Fruit fly (Drosophila melanogaster) whole organism, embryonic: ENCODE results near the gene Irk2.
A peak's percentile ranks its signal among the peaks of the same experiment; 100 is the strongest.

ENCODE experiments used
- C15 ChIP-seq: fragments of 200-800 bp; sonication (Bioruptor generic); IDR thresholded peaks from 3 replicates; pipeline ENCODE4 v1.3.6; 2022; ENCODE audit warnings: missing biosample characterization, missing genetic modification characterization
- CG11695 ChIP-seq: fragments of 200-800 bp; sonication (Bioruptor generic); IDR thresholded peaks from 3 replicates; pipeline ENCODE4 v1.3.6; 2022; ENCODE audit warnings: missing biosample characterization, missing genetic modification characterization
- CG12769 ChIP-seq: fragments of 200-800 bp; sonication (Bioruptor generic); optimal IDR thresholded peaks from 2 replicates; lab custom pipeline; 2019; ENCODE audit warnings: missing biosample characterization, mild to moderate bottlenecking, missing genetic modification characterization, moderate library complexity
- CG13287 ChIP-seq: fragments of 200-800 bp; sonication (Bioruptor generic); IDR thresholded peaks from 2 replicates; pipeline ENCODE4 v1.3.6; 2022; ENCODE audit warnings: missing biosample characterization, missing genetic modification characterization; ENCODE audit not compliant: partially characterized antibody
- CG15514 ChIP-seq: fragments of 200-800 bp; sonication (Bioruptor generic); optimal IDR thresholded peaks from 3 replicates; lab custom pipeline; 2017; ENCODE audit warnings: missing biosample characterization, missing genetic modification characterization, mild to moderate bottlenecking, moderate library complexity, missing genetic modification reagents
- CG2678 ChIP-seq: fragments of 200-800 bp; sonication (Bioruptor generic); optimal IDR thresholded peaks from 3 replicates; lab custom pipeline; 2019; ENCODE audit warnings: missing biosample characterization, mild to moderate bottlenecking, missing genetic modification characterization, moderate library complexity
- CG2712 ChIP-seq: fragments of 200-800 bp; optimal IDR thresholded peaks from 3 replicates; lab custom pipeline; 2019; ENCODE audit warnings: missing biosample characterization, mild to moderate bottlenecking, missing genetic modification characterization, moderate library complexity
- CG31365 ChIP-seq: fragments of 200-800 bp; sonication (Bioruptor generic); optimal IDR thresholded peaks from 2 replicates; lab custom pipeline; 2018; ENCODE audit warnings: missing biosample characterization, mild to moderate bottlenecking, missing genetic modification characterization
- CG34422 ChIP-seq: fragments of 200-800 bp; sonication (Bioruptor generic); IDR thresholded peaks from 3 replicates; pipeline ENCODE4 v1.3.6; 2022; ENCODE audit warnings: missing biosample characterization, missing genetic modification characterization
- CG4404 ChIP-seq: fragments of 200-800 bp; sonication (Bioruptor generic); IDR thresholded peaks from 2 replicates; pipeline ENCODE4 v1.3.6; 2022; ENCODE audit warnings: missing biosample characterization, missing genetic modification characterization
- CG6854 ChIP-seq: fragments of 200-800 bp; sonication (Bioruptor generic); optimal IDR thresholded peaks from 3 replicates; lab custom pipeline; 2017; ENCODE audit warnings: missing biosample characterization, mild to moderate bottlenecking, missing genetic modification characterization
- CG7556 ChIP-seq: fragments of 200-800 bp; sonication (Bioruptor generic); optimal IDR thresholded peaks from 2 replicates; lab custom pipeline; 2017; ENCODE audit warnings: missing biosample characterization, mild to moderate bottlenecking, missing genetic modification characterization
- CG7928 ChIP-seq: fragments of 200-800 bp; sonication (Bioruptor generic); optimal IDR thresholded peaks from 2 replicates; lab custom pipeline; 2017; ENCODE audit warnings: missing biosample characterization, mild to moderate bottlenecking, missing genetic modification characterization
- CG7963 ChIP-seq: fragments of 200-800 bp; sonication (Bioruptor generic); IDR thresholded peaks from 3 replicates; pipeline ENCODE4 v1.3.6; 2022; ENCODE audit warnings: missing biosample characterization, missing genetic modification characterization; ENCODE audit not compliant: partially characterized antibody
- CG8478 ChIP-seq: fragments of >200 bp; optimal IDR thresholded peaks from 2 replicates; lab custom pipeline; 2018
- CG9876 ChIP-seq: fragments of 200-800 bp; sonication (Bioruptor generic); optimal IDR thresholded peaks from 2 replicates; lab custom pipeline; 2016; ENCODE audit warnings: missing biosample characterization, missing genetic modification characterization
- CkIIα-i1 ChIP-seq: fragments of 200-800 bp; sonication (Bioruptor generic); IDR thresholded peaks from 2 replicates; pipeline ENCODE4 v1.3.6; 2022; ENCODE audit warnings: missing biosample characterization, missing genetic modification characterization
- Deaf1 ChIP-seq: fragments of 200-800 bp; optimal IDR thresholded peaks from 3 replicates; lab custom pipeline; 2019; ENCODE audit warnings: missing biosample characterization, mild to moderate bottlenecking, missing genetic modification characterization, moderate library complexity
- Ets65A ChIP-seq: fragments of 200-800 bp; sonication (Bioruptor generic); peaks from one replicate; lab custom pipeline; 2016; ENCODE audit warnings: missing biosample characterization, missing genetic modification characterization
- Fer3 ChIP-seq: fragments of 200-800 bp; sonication (Bioruptor generic); optimal IDR thresholded peaks from 2 replicates; lab custom pipeline; 2018; ENCODE audit warnings: missing biosample characterization, mild to moderate bottlenecking, missing genetic modification characterization, moderate library complexity
- GATAe ChIP-seq: fragments of 200-800 bp; sonication (Bioruptor generic); conservative IDR thresholded peaks from 2 replicates; pipeline ENCODE4 v1.3.6; 2022; ENCODE audit warnings: missing biosample characterization, missing genetic modification characterization
- Gug ChIP-seq: fragments of 200-800 bp; sonication (Bioruptor generic); IDR thresholded peaks from 4 replicates; pipeline ENCODE4 v1.3.6; 2022; ENCODE audit warnings: missing biosample characterization, missing genetic modification characterization
- HHEX ChIP-seq: fragments of 200-800 bp; sonication (Bioruptor generic); optimal IDR thresholded peaks from 3 replicates; lab custom pipeline; 2017; ENCODE audit warnings: missing biosample characterization, mild to moderate bottlenecking, missing genetic modification characterization, missing genetic modification reagents
- HLH54F ChIP-seq: fragments of 200-800 bp; sonication (Bioruptor generic); optimal IDR thresholded peaks from 3 replicates; lab custom pipeline; 2016; ENCODE audit warnings: missing biosample characterization, missing genetic modification characterization
- Hey ChIP-seq: fragments of 200-800 bp; sonication (Bioruptor generic); optimal IDR thresholded peaks from 3 replicates; lab custom pipeline; 2018; ENCODE audit warnings: missing biosample characterization, mild to moderate bottlenecking, missing genetic modification characterization
- Hsf ChIP-seq: fragments of 200-800 bp; sonication (Bioruptor generic); optimal IDR thresholded peaks from 3 replicates; lab custom pipeline; 2016; ENCODE audit warnings: missing biosample characterization, missing genetic modification characterization
- MBD-R2 ChIP-seq: fragments of 200-800 bp; sonication (Bioruptor generic); IDR thresholded peaks from 2 replicates; pipeline ENCODE4 v1.3.6; 2022; ENCODE audit warnings: missing biosample characterization, missing genetic modification characterization
- Neu2 ChIP-seq: fragments of 200-800 bp; sonication (Bioruptor generic); optimal IDR thresholded peaks from 3 replicates; lab custom pipeline; 2016; ENCODE audit warnings: missing biosample characterization, missing genetic modification characterization, borderline replicate concordance
- Sry-β ChIP-seq: fragments of 200-800 bp; sonication (Bioruptor generic); optimal IDR thresholded peaks from 2 replicates; lab custom pipeline; 2018; ENCODE audit warnings: missing biosample characterization, mild to moderate bottlenecking, missing genetic modification characterization, moderate library complexity
- ap ChIP-seq: fragments of 200-800 bp; sonication (Bioruptor generic); IDR thresholded peaks from 2 replicates; pipeline ENCODE4 v1.3.6; 2022; ENCODE audit warnings: missing biosample characterization, missing genetic modification characterization
- bowl ChIP-seq: fragments of 200-800 bp; sonication (Bioruptor generic); IDR thresholded peaks from 2 replicates; pipeline ENCODE4 v1.3.6; 2022; ENCODE audit warnings: missing biosample characterization, missing genetic modification characterization
- ci ChIP-seq: fragments of 200-800 bp; sonication (Bioruptor generic); IDR thresholded peaks from 3 replicates; pipeline ENCODE4 v1.3.6; 2022; ENCODE audit warnings: missing biosample characterization, missing genetic modification characterization
- crol ChIP-seq: fragments of 200-800 bp; sonication (Bioruptor generic); IDR thresholded peaks from 2 replicates; pipeline ENCODE4 v1.3.6; 2022; ENCODE audit warnings: missing biosample characterization, missing genetic modification characterization
- ken ChIP-seq: fragments of 200-800 bp; sonication (Bioruptor generic); IDR thresholded peaks from 3 replicates; pipeline ENCODE4 v1.3.6; 2022; ENCODE audit warnings: missing biosample characterization, missing genetic modification characterization
- mam ChIP-seq: fragments of 200-800 bp; sonication (Bioruptor generic); optimal IDR thresholded peaks from 3 replicates; lab custom pipeline; 2016; ENCODE audit warnings: missing biosample characterization, missing genetic modification characterization
- mirr ChIP-seq: fragments of 200-800 bp; sonication (Bioruptor generic); optimal IDR thresholded peaks from 3 replicates; lab custom pipeline; 2018; ENCODE audit warnings: missing biosample characterization, mild to moderate bottlenecking, missing genetic modification characterization
- nau ChIP-seq: fragments of 200-800 bp; sonication (Bioruptor generic); optimal IDR thresholded peaks from 3 replicates; lab custom pipeline; 2017; ENCODE audit warnings: missing biosample characterization, mild to moderate bottlenecking, missing genetic modification characterization, missing genetic modification reagents
- nerfin-1 ChIP-seq: fragments of 200-800 bp; sonication (Bioruptor generic); optimal IDR thresholded peaks from 3 replicates; lab custom pipeline; 2019; ENCODE audit warnings: missing biosample characterization, mild to moderate bottlenecking, missing genetic modification characterization, moderate library complexity
- oc ChIP-seq: fragments of 200-800 bp; sonication (Bioruptor generic); optimal IDR thresholded peaks from 2 replicates; lab custom pipeline; 2018; ENCODE audit warnings: missing biosample characterization, mild to moderate bottlenecking, missing genetic modification characterization, moderate library complexity
- pum ChIP-seq: fragments of 200-800 bp; sonication (Bioruptor generic); optimal IDR thresholded peaks from 2 replicates; lab custom pipeline; 2016; ENCODE audit warnings: missing biosample characterization, missing genetic modification characterization
- pzg ChIP-seq: fragments of 200-800 bp; sonication (Bioruptor generic); optimal IDR thresholded peaks from 3 replicates; lab custom pipeline; 2018; ENCODE audit warnings: missing biosample characterization, mild to moderate bottlenecking, missing genetic modification characterization, moderate library complexity
- salm ChIP-seq: fragments of 200-800 bp; sonication (Bioruptor generic); optimal IDR thresholded peaks from 2 replicates; lab custom pipeline; 2018; ENCODE audit warnings: missing biosample characterization, mild to moderate bottlenecking, missing genetic modification characterization
- sens ChIP-seq: fragments of 200-800 bp; sonication (Bioruptor generic); peaks from one replicate; lab custom pipeline; 2016; ENCODE audit warnings: missing biosample characterization, missing genetic modification characterization
- sisA ChIP-seq: fragments of 200-800 bp; sonication (Bioruptor generic); IDR thresholded peaks from 2 replicates; pipeline ENCODE4 v1.3.6; 2022; ENCODE audit warnings: missing biosample characterization, missing genetic modification characterization
- stwl ChIP-seq: fragments of 200-800 bp; sonication (Bioruptor generic); optimal IDR thresholded peaks from 3 replicates; lab custom pipeline; 2018; ENCODE audit warnings: missing biosample characterization, mild to moderate bottlenecking, missing genetic modification characterization, moderate library complexity
- tap ChIP-seq: fragments of 200-800 bp; optimal IDR thresholded peaks from 3 replicates; lab custom pipeline; 2019; ENCODE audit warnings: missing biosample characterization, mild to moderate bottlenecking, missing genetic modification characterization, moderate library complexity
- trem ChIP-seq: fragments of 200-800 bp; optimal IDR thresholded peaks from 3 replicates; lab custom pipeline; 2019; ENCODE audit warnings: missing biosample characterization, mild to moderate bottlenecking, missing genetic modification characterization, moderate library complexity
- tx ChIP-seq: fragments of 200-800 bp; sonication (Bioruptor generic); optimal IDR thresholded peaks from 2 replicates; lab custom pipeline; 2016; ENCODE audit warnings: missing biosample characterization, missing genetic modification characterization
- vvl ChIP-seq: fragments of 200-800 bp; sonication (Bioruptor generic); IDR thresholded peaks from 2 replicates; pipeline ENCODE4 v1.3.6; 2022; ENCODE audit warnings: missing biosample characterization, missing genetic modification characterization
- wor ChIP-seq: fragments of 200-800 bp; sonication (Bioruptor generic); IDR thresholded peaks from 2 replicates; pipeline ENCODE4 v1.3.6; 2022; ENCODE audit warnings: missing biosample characterization, missing genetic modification characterization

Irk2 gene

dm6 chr3R:23534609-23535008, 15.4 kb upstream of the Irk2 start, which contains the start of gene Ugt303B3 (continued):
- TF ChIP-seq CG4404 (GFP tag; lab: Robert Waterston, UW) (0 out of 2 replicates have a peak, but pooled peaks have one; percentile 8), pzg (GFP tag; lab: Kevin White, UChicago) (no peak), mirr (GFP tag; lab: Kevin White, UChicago) (peak; percentile 98), pum (no peak), CG34422 (GFP tag; lab: Robert Waterston, UW) (no peak), CG7556 (GFP tag; lab: Kevin White, UChicago) (no peak), trem (no peak), wor (GFP tag; lab: Robert Waterston, UW) (no peak), CG2678 (tag; lab: Kevin White, UChicago) (no peak)

dm6 chr3R:23530886-23531285, 11.6 kb upstream of the Irk2 start, which contains the start of gene CG10175:
Gene CG10175 (minus strand): TSS chr3R:23530986.
- TF ChIP-seq C15 (GFP tag; lab: Robert Waterston, UW) (no peak), HLH54F (GFP tag; lab: Kevin White, UChicago) (no peak), HHEX (no peak), Gug (GFP tag; lab: Robert Waterston, UW) (no peak), CG7963 (no peak), CG12769 (tag; lab: Kevin White, UChicago) (peak; percentile 18), CG6854 (GFP tag; lab: Kevin White, UChicago) (no peak), CG11695 (GFP tag; lab: Robert Waterston, UW) (no peak), crol (GFP tag; lab: Robert Waterston, UW) (no peak), Deaf1 (peak; percentile 34), sens (peak; percentile 18), MBD-R2 (GFP tag; lab: Robert Waterston, UW) (no peak), Hsf (GFP tag; lab: Kevin White, UChicago) (no peak), salm (no peak), CG2712 (tag; lab: Kevin White, UChicago) (no peak), Neu2 (no peak), tx (GFP tag; lab: Kevin White, UChicago) (no peak), oc (no peak), CG8478 (lab: Kevin White, UChicago) (no peak), sisA (GFP tag; lab: Robert Waterston, UW) (no peak), vvl (peak; percentile 30; the same call in 1 of the 2 replicates), CG31365 (tag; lab: Kevin White, UChicago) (no peak), nerfin-1 (no peak), CG9876 (GFP tag; lab: Kevin White, UChicago) (no peak), bowl (GFP tag; lab: Robert Waterston, UW) (0 out of 2 replicates have a peak, but pooled peaks have one; percentile 24), Ets65A (no peak), CG7556 (GFP tag; lab: Kevin White, UChicago) (no peak), CG34422 (GFP tag; lab: Robert Waterston, UW) (0 out of 3 replicates have a peak, but pooled peaks have one; percentile 26), GATAe (GFP tag; lab: Robert Waterston, UW) (no peak), nau (GFP tag; lab: Kevin White, UChicago) (no peak), CkIIα-i1 (GFP tag; lab: Robert Waterston, UW) (no peak), stwl (tag; lab: Kevin White, UChicago) (no peak), Sry-β (no peak), mam (GFP tag; lab: Kevin White, UChicago) (no peak), Fer3 (tag; lab: Kevin White, UChicago) (no peak), CG13287 (no peak), Hey (tag; lab: Kevin White, UChicago) (no peak), ap (0 out of 2 replicates have a peak, but pooled peaks have one; percentile 12), ci (peak; percentile 57), ken (GFP tag; lab: Robert Waterston, UW) (peak; percentile 22; the same call in 1 of the 3 replicates), CG15514 (GFP tag; lab: Kevin White, UChicago) (no peak), tap (tag; lab: Kevin White, UChicago) (no peak), CG7928 (GFP tag; lab: Kevin White, UChicago) (no peak)
